Worm (Caenorhabditis elegans) whole organism, L1 larva: ENCODE data around the gene F35H10.6.
A peak's percentile ranks its signal among the peaks of the same experiment; 100 is the strongest.

Experiments
- C16A3.4 ChIP-seq: fragments of 150-350 bp; optimal IDR thresholded peaks from 2 replicates; lab custom pipeline; 2014; ENCODE audit warnings: missing biosample characterization, missing genetic modification characterization
- C34B4.2 ChIP-seq: sonication (generic microtip); optimal IDR thresholded peaks from 2 replicates; lab custom pipeline; 2017; ENCODE audit warnings: mild to moderate bottlenecking, missing genetic modification characterization, missing compliant biosample characterization
- ceh-8 ChIP-seq: fragments of 200-800 bp; sonication (Bioruptor generic); optimal IDR thresholded peaks from 2 replicates; lab custom pipeline; 2018; ENCODE audit warnings: mild to moderate bottlenecking, missing genetic modification characterization, moderate library complexity, missing compliant biosample characterization
- ceh-88 ChIP-seq: fragments of 200-800 bp; sonication (Bioruptor generic); IDR thresholded peaks from 2 replicates; pipeline ENCODE4 v1.3.6; 2022; ENCODE audit warnings: missing genetic modification characterization, missing compliant biosample characterization
- efl-1 ChIP-seq, 4 experiments: fragments of 150-350 bp; optimal IDR thresholded peaks in 3 of 4; peaks in 1 of 4; 1 replicate in 1 of 4; 2 replicates in 3 of 4; lab custom pipeline; 2014; ENCODE audit warnings: missing biosample characterization in 2 of 4, missing genetic modification characterization in 2 of 4, missing genetic modification reagents in 2 of 4
- egl-13 ChIP-seq: sonication (generic microtip); optimal IDR thresholded peaks from 2 replicates; lab custom pipeline; 2016; ENCODE audit warnings: missing genotype, missing genetic modification reagents, missing genetic modification characterization, missing compliant biosample characterization
- egl-27 ChIP-seq, 2 experiments: fragments of 150-350 bp in 1 of 2; sonication (generic microtip); optimal IDR thresholded peaks; 3 replicates each; lab custom pipeline; 2017 to 2018; ENCODE audit warnings: missing biosample characterization in 2 of 2, missing genetic modification characterization in 2 of 2, missing genetic modification reagents in 2 of 2
- ets-5 ChIP-seq: fragments of 200-800 bp; sonication (Bioruptor generic); IDR thresholded peaks from 2 replicates; pipeline ENCODE4 v1.3.6; 2022; ENCODE audit warnings: missing genetic modification characterization, missing compliant biosample characterization
- fkh-10 ChIP-seq: sonication (generic microtip); optimal IDR thresholded peaks from 2 replicates; lab custom pipeline; 2017; ENCODE audit warnings: missing biosample characterization, missing genetic modification reagents, missing genetic modification characterization
- fkh-8 ChIP-seq: sonication (generic microtip); optimal IDR thresholded peaks from 2 replicates; lab custom pipeline; 2016; ENCODE audit warnings: mild to moderate bottlenecking, missing genetic modification characterization, missing compliant biosample characterization
- grh-1 ChIP-seq: fragments of 200-800 bp; sonication (Bioruptor generic); IDR thresholded peaks from 2 replicates; pipeline ENCODE4 v1.3.6; 2022; ENCODE audit warnings: missing genetic modification reagents, missing genetic modification characterization, missing compliant biosample characterization
- hlh-17 ChIP-seq: fragments of 200-800 bp; sonication (Bioruptor generic); optimal IDR thresholded peaks from 2 replicates; lab custom pipeline; 2018; ENCODE audit warnings: missing genetic modification characterization, mild to moderate bottlenecking, missing compliant biosample characterization, moderate library complexity, borderline replicate concordance
- hlh-4 ChIP-seq: sonication (generic microtip); optimal IDR thresholded peaks from 2 replicates; lab custom pipeline; 2016; ENCODE audit warnings: mild to moderate bottlenecking, missing genetic modification characterization, missing compliant biosample characterization
- lin-14 ChIP-seq: fragments of 200-800 bp; sonication (Bioruptor generic); optimal IDR thresholded peaks from 2 replicates; lab custom pipeline; 2018; ENCODE audit warnings: mild to moderate bottlenecking, missing genetic modification characterization, moderate library complexity, missing compliant biosample characterization
- lin-35 ChIP-seq, 2 experiments: fragments of 150-350 bp; optimal IDR thresholded peaks; 2 replicates each; lab custom pipeline; 2014; ENCODE audit warnings: missing biosample characterization in 2 of 2, missing genetic modification characterization in 2 of 2, missing genetic modification reagents in 2 of 2
- lir-3 ChIP-seq: sonication (generic microtip); optimal IDR thresholded peaks from 2 replicates; lab custom pipeline; 2016; ENCODE audit warnings: mild to moderate bottlenecking, missing genetic modification characterization, moderate library complexity, missing compliant biosample characterization; ENCODE audit not compliant: poor library complexity
- lsy-2 ChIP-seq, 2 experiments: fragments of 150-350 bp; optimal IDR thresholded peaks; 2 replicates each; lab custom pipeline; 2014; ENCODE audit warnings: missing biosample characterization in 2 of 2, missing genetic modification characterization in 2 of 2
- mab-9 ChIP-seq: fragments of 200-800 bp; sonication (Bioruptor generic); IDR thresholded peaks from 2 replicates; pipeline ENCODE4 v1.3.6; 2022; ENCODE audit warnings: missing genetic modification reagents, missing genetic modification characterization, missing compliant biosample characterization
- mdl-1 ChIP-seq, 2 experiments: fragments of 150-350 bp; optimal IDR thresholded peaks; 2 replicates each; lab custom pipeline; 2014 to 2017; ENCODE audit warnings: missing biosample characterization in 2 of 2, missing genetic modification characterization in 2 of 2, inconsistent platforms in 1 of 2
- mef-2 ChIP-seq: fragments of 150-350 bp; optimal IDR thresholded peaks from 2 replicates; lab custom pipeline; 2014; ENCODE audit warnings: missing biosample characterization, missing genetic modification characterization
- mep-1 ChIP-seq: fragments of 150-350 bp; optimal IDR thresholded peaks from 2 replicates; lab custom pipeline; 2014; ENCODE audit warnings: missing biosample characterization, missing genetic modification characterization
- nhr-12 ChIP-seq: sonication (generic microtip); optimal IDR thresholded peaks from 2 replicates; lab custom pipeline; 2017; ENCODE audit warnings: missing biosample characterization, missing genetic modification characterization
- nhr-19 ChIP-seq: fragments of 200-800 bp; sonication (Bioruptor generic); conservative IDR thresholded peaks from 2 replicates; pipeline ENCODE4 v1.3.6; 2022; ENCODE audit warnings: missing genetic modification characterization, missing compliant biosample characterization
- nhr-237 ChIP-seq: fragments of 150-350 bp; optimal IDR thresholded peaks from 2 replicates; lab custom pipeline; 2014; ENCODE audit warnings: missing biosample characterization, missing genetic modification characterization
- nhr-71 ChIP-seq: sonication (generic microtip); optimal IDR thresholded peaks from 2 replicates; lab custom pipeline; 2016; ENCODE audit warnings: mild to moderate bottlenecking, missing genetic modification characterization, moderate library complexity, missing compliant biosample characterization
- nhr-77 ChIP-seq: fragments of 150-350 bp; optimal IDR thresholded peaks from 2 replicates; lab custom pipeline; 2014; ENCODE audit warnings: missing biosample characterization, missing genetic modification characterization
- nhr-85 ChIP-seq: sonication (generic microtip); peaks from one replicate; lab custom pipeline; 2016; ENCODE audit warnings: missing genetic modification characterization, inconsistent platforms, missing compliant biosample characterization
- pag-3 ChIP-seq: sonication (generic microtip); optimal IDR thresholded peaks from 2 replicates; lab custom pipeline; 2017; ENCODE audit warnings: missing genetic modification characterization, mild to moderate bottlenecking, missing compliant biosample characterization, antibody characterized with exemption, borderline replicate concordance; ENCODE audit not compliant: insufficient read depth
- sox-4 ChIP-seq: sonication (generic microtip); optimal IDR thresholded peaks from 2 replicates; lab custom pipeline; 2016; ENCODE audit warnings: missing genetic modification characterization, missing compliant biosample characterization
- sup-37 ChIP-seq: fragments of 200-800 bp; sonication (Bioruptor generic); optimal IDR thresholded peaks from 2 replicates; lab custom pipeline; 2018; ENCODE audit warnings: mild to moderate bottlenecking, missing genetic modification characterization, missing compliant biosample characterization
- zip-4 ChIP-seq: fragments of 200-800 bp; sonication (Bioruptor generic); optimal IDR thresholded peaks from 2 replicates; lab custom pipeline; 2018; ENCODE audit warnings: mild to moderate bottlenecking, missing genetic modification characterization, moderate library complexity, missing compliant biosample characterization
- ztf-11 ChIP-seq, 2 experiments: sonication (generic microtip); optimal IDR thresholded peaks; 2 replicates each; lab custom pipeline; 2016 to 2017; ENCODE audit warnings: missing genetic modification characterization in 2 of 2, missing biosample characterization in 1 of 2, missing compliant biosample characterization in 1 of 2

The F35H10.6 gene

DNA sequence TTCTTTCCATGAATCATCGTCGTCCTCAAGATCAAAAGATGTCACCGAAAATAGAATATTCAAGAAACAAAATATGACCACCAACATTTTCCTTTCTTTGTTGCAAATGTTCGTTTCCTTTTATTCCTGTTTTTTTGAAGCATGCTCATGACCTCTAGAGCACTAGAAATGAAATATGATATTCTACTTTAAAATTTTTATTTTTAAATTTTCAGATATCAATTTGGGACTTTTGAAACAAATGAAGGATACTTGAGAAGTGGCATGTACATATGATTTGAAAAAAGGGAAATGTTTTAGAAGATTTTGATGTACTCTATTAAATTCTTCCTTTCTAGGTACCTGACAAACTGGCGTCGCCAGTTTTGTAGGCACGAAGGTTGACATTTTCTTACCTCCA is 24.5 kb upstream of the F35H10.6 start, which contains the start of gene K07H8.11:
K07H8.11 (minus strand) TSS at position 101 of the 400 bp plus-strand sequence.
- no peak for TF ChIP-seq ztf-11 (tag; optimal IDR thresholded peaks at IDR 0.05; lab: Kevin White, UChicago)
- TF ChIP-seq fkh-10 (GFP tag; lab: Kevin White, UChicago) = no peak
- TF ChIP-seq ceh-88 (GFP tag; lab: Robert Waterston, UW) = no peak

DNA sequence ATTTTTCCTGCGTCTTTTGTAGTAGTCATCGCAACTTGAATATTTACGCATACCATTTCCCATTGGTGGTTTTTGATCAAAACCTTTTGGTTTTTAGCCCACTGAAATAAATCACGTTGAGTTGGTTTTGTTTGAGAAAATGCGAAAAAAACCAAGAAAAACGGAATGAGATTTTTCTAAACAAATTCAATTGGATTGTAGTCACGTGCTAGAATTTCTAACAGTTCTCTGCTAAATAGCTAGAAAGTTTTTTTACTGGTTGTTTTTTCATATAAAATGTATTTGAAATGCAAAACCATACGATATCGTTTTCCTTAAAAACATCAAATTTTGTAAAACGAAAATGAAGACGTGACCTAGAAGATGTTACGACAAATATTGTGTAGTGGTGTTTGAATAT is 23.1 kb upstream of the F35H10.6 start, which contains the start of gene K07H8.12:
K07H8.12 (minus strand) TSS at position 101 of the 400 bp plus-strand sequence.
- TF ChIP-seq pag-3 (tag; lab: Kevin White, UChicago) (no peak), grh-1 (GFP tag; lab: Robert Waterston, UW) (no peak)

DNA sequence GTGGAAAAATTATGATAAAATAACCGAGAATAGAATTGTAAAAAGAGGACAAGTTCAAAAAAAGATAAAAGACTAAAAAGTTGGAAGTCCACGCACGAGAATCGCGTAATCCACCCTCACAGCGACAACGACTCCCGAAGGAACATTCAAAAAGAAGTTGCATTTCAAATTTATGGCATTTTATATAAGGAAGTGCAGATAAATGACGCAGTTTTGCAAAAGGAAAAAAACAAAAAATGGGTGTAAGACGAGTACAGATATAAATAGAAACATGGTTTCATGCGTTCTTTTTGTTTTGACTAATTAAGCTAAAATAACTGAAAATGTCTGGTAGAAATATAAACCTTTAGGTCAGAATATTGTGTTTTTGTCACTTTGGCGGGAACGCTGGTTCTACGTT is 16.5 kb upstream of the F35H10.6 start:
- TF ChIP-seq nhr-237 (tag; lab: Kevin White, UChicago) (no peak), lin-14 (GFP tag; lab: Kevin White, UChicago) (no peak), C16A3.4 (tag; lab: Kevin White, UChicago) (no peak), lir-3 (no peak), mep-1 (no peak), nhr-77 (tag; lab: Kevin White, UChicago) (no peak), ceh-88 (GFP tag; lab: Robert Waterston, UW) (no peak), fkh-10 (GFP tag; lab: Kevin White, UChicago) (no peak), mef-2 (tag; lab: Kevin White, UChicago) (no peak), nhr-19 (GFP tag; lab: Robert Waterston, UW) (no peak)

DNA sequence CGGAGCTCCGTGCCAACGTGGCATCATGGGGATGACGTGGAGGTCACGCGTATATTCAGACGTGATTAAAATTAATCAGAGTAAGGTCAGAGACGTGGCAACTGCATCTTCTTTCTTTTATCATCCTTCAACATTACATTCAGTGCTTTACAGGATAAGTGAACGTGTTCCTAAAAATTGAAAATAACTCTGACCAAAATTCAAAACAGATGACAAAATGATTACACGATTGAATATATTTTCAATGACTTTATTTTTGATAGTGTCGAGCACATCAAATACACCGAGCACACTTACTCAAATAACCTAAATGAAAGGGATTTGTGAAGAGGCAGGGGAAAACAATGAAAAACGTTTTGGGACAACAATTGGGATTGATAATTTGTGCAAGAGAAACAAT is 13.4 kb upstream of the F35H10.6 start, which contains the start of gene K07H8.9:
K07H8.9 (minus strand) TSS at position 125 of the 400 bp plus-strand sequence.
- TF ChIP-seq hlh-4 = no peak
- TF ChIP-seq fkh-8 = no peak
- TF ChIP-seq nhr-71 (tag; lab: Kevin White, UChicago) = no peak
- TF ChIP-seq lin-35 (GFP tag; optimal IDR thresholded peaks at IDR 0.05; lab: Kevin White, UChicago) = no peak
- no peak for TF ChIP-seq lir-3
- TF ChIP-seq egl-13 (tag; lab: Kevin White, UChicago) = no peak
- no peak for TF ChIP-seq lsy-2 (tag; optimal IDR thresholded peaks at IDR 0.05; lab: Kevin White, UChicago)
- TF ChIP-seq zip-4 (GFP tag; lab: Kevin White, UChicago) = no peak
- no peak for TF ChIP-seq efl-1 (optimal IDR thresholded peaks at IDR 0.05; lab: Kevin White, UChicago)
- no peak for TF ChIP-seq efl-1 (GFP tag; optimal IDR thresholded peaks at IDR 0.05 in 1 of 2; lab: Kevin White, UChicago)
- TF ChIP-seq nhr-85 (tag; lab: Kevin White, UChicago) = no peak
- no peak for TF ChIP-seq egl-27 (tag; optimal IDR thresholded peaks at IDR 0.05; lab: Kevin White, UChicago)
- TF ChIP-seq, all 84 proteins: peak for 0

DNA sequence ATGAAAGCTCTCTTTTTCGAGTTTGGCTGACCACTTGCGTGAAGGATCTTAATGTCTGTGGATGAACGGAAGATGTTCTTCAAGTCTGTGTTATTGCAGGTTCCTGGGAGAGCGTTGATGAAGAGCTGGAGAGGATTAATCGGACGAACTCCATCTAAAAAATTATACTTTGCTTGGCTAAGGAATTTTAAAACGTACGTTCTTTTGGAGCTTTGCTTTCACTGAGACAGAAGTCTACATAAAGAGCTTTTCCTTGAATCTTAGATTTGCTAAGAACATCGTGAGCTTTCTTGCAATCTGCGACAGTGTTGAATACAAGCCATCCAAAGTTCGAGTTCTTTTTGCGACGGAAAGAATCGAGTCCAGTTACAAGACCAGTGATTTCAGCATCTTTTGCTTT is 12.4 kb upstream of the F35H10.6 start:
- no peak for TF ChIP-seq hlh-17
- TF ChIP-seq, all 84 proteins: peak for 0

DNA sequence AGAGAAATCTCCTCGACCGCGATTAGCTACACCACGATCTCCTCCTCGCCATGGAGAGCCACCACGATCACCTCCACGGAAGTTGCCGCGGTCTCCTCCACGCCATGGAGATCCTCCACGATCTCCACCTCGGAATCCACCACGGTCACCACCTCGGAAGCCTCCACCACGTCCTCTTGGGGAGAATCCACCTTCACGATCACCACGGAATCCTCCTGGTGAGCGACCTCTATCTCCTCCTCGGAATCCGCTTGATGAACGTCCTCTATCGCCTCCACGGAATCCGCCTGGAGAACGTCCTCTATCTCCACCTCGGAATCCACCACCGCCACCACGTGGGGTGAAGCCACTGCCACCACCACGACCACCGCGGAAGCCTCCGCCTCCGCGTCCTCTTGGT is 10.6 kb upstream of the F35H10.6 start:
- peak; percentile 1 for TF ChIP-seq ceh-8 (GFP tag; lab: Kevin White, UChicago)
- no peak for TF ChIP-seq mab-9

DNA sequence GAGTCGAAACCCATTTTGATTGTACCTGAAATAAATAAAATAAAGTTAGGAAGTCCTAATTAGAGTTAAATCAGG is 10.4 kb upstream of the F35H10.6 start, which contains the start of gene nucl-1:
nucl-1 (minus strand) TSS at position 26 of the 75 bp plus-strand sequence.
- no peak for TF ChIP-seq sox-4
- no peak for TF ChIP-seq ceh-8 (GFP tag; lab: Kevin White, UChicago)
- TF ChIP-seq egl-13 (tag; lab: Kevin White, UChicago) = no peak
- no peak for TF ChIP-seq ets-5 (GFP tag; lab: Robert Waterston, UW)
- no peak for TF ChIP-seq sup-37
- no peak for TF ChIP-seq C34B4.2 (tag; lab: Kevin White, UChicago)
- no peak for TF ChIP-seq mdl-1 (tag; optimal IDR thresholded peaks at IDR 0.05; lab: Kevin White, UChicago)
- no peak for TF ChIP-seq nhr-12 (tag; lab: Kevin White, UChicago)
- TF ChIP-seq mef-2 (tag; lab: Kevin White, UChicago) = no peak
- TF ChIP-seq hlh-17 = no peak
- TF ChIP-seq egl-27 (tag; optimal IDR thresholded peaks at IDR 0.05; lab: Kevin White, UChicago) = no peak
- TF ChIP-seq, all 84 proteins: peak for 0
